Fruit fly (Drosophila melanogaster) whole organism, pupa: ENCODE data around the gene tll.

Source experiments
- CG10348 ChIP-seq: fragments of 200-800 bp; sonication (Bioruptor generic); IDR thresholded peaks from 2 replicates; pipeline ENCODE4 v1.3.6; 2022; ENCODE audit warnings: missing biosample characterization, missing genetic modification characterization
- CG12605 ChIP-seq: fragments of 200-800 bp; sonication (Bioruptor generic); IDR thresholded peaks from 2 replicates; pipeline ENCODE4 v1.3.6; 2022; ENCODE audit warnings: missing biosample characterization, missing genetic modification characterization
- CG13204 ChIP-seq: fragments of 200-800 bp; sonication (Bioruptor generic); optimal IDR thresholded peaks from 2 replicates; lab custom pipeline; 2018; ENCODE audit warnings: missing biosample characterization, mild to moderate bottlenecking, missing genetic modification characterization, moderate library complexity
- CG14655 ChIP-seq: fragments of 200-800 bp; sonication (Bioruptor generic); optimal IDR thresholded peaks from 3 replicates; lab custom pipeline; 2017; ENCODE audit warnings: mild to moderate bottlenecking, missing biosample characterization, missing genetic modification reagents, missing genetic modification characterization
- CG15710 ChIP-seq: fragments of 200-800 bp; sonication (Bioruptor generic); optimal IDR thresholded peaks from 2 replicates; lab custom pipeline; 2018; ENCODE audit warnings: missing biosample characterization, mild to moderate bottlenecking, missing genetic modification characterization, moderate library complexity
- CG17806 ChIP-seq: fragments of 200-800 bp; sonication (Bioruptor generic); optimal IDR thresholded peaks from 2 replicates; lab custom pipeline; 2018; ENCODE audit warnings: missing biosample characterization, mild to moderate bottlenecking, missing genetic modification characterization, moderate library complexity
- CG32121 ChIP-seq: fragments of 200-800 bp; sonication (Bioruptor generic); IDR thresholded peaks from 2 replicates; pipeline ENCODE4 v1.3.6; 2022; ENCODE audit warnings: missing biosample characterization, missing genetic modification characterization
- CG34367 ChIP-seq: fragments of 200-800 bp; sonication (Bioruptor generic); optimal IDR thresholded peaks from 2 replicates; lab custom pipeline; 2018; ENCODE audit warnings: missing biosample characterization, mild to moderate bottlenecking, missing genetic modification characterization
- CG4496 ChIP-seq: fragments of 200-800 bp; sonication (Bioruptor generic); IDR thresholded peaks from 3 replicates; pipeline ENCODE4 v1.3.6; 2022; ENCODE audit warnings: missing biosample characterization, missing genetic modification characterization
- CG8159 ChIP-seq: fragments of 200-800 bp; sonication (Bioruptor generic); optimal IDR thresholded peaks from 3 replicates; lab custom pipeline; 2018; ENCODE audit warnings: missing biosample characterization, mild to moderate bottlenecking, missing genetic modification characterization, moderate library complexity
- CG8301 ChIP-seq: fragments of 200-800 bp; sonication (Bioruptor generic); optimal IDR thresholded peaks from 2 replicates; lab custom pipeline; 2018; ENCODE audit warnings: missing biosample characterization, mild to moderate bottlenecking, missing genetic modification characterization
- CG9948 ChIP-seq: fragments of 200-800 bp; sonication (Bioruptor generic); optimal IDR thresholded peaks from 2 replicates; lab custom pipeline; 2018; ENCODE audit warnings: missing biosample characterization, mild to moderate bottlenecking, missing genetic modification characterization, moderate library complexity
- D1 ChIP-seq: fragments of 200-800 bp; sonication (Bioruptor generic); optimal IDR thresholded peaks from 2 replicates; lab custom pipeline; 2018; ENCODE audit warnings: missing biosample characterization, mild to moderate bottlenecking, missing genetic modification characterization, moderate library complexity
- EcR ChIP-seq: fragments of 200-800 bp; sonication (Bioruptor generic); optimal IDR thresholded peaks from 3 replicates; lab custom pipeline; 2019; ENCODE audit warnings: missing biosample characterization, missing genetic modification characterization, mild to moderate bottlenecking, moderate library complexity, missing genetic modification reagents
- Ets98B ChIP-seq: fragments of 200-800 bp; sonication (Bioruptor generic); IDR thresholded peaks from 2 replicates; pipeline ENCODE4 v1.3.6; 2022; ENCODE audit warnings: missing biosample characterization, missing genetic modification characterization
- Pif1A ChIP-seq: fragments of 200-800 bp; sonication (Bioruptor generic); optimal IDR thresholded peaks from 3 replicates; lab custom pipeline; 2016; ENCODE audit warnings: missing biosample characterization, missing genetic modification characterization
- Pif1B ChIP-seq: fragments of 200-800 bp; sonication (Bioruptor generic); optimal IDR thresholded peaks from 3 replicates; lab custom pipeline; 2016; ENCODE audit warnings: missing biosample characterization, missing genetic modification characterization
- Snoo ChIP-seq: fragments of 200-800 bp; sonication (Bioruptor generic); optimal IDR thresholded peaks from 3 replicates; lab custom pipeline; 2017; ENCODE audit warnings: missing biosample characterization, mild to moderate bottlenecking, missing genetic modification characterization, inconsistent platforms
- fd96Ca ChIP-seq: fragments of 200-800 bp; sonication (Bioruptor generic); IDR thresholded peaks from 3 replicates; pipeline ENCODE4 v1.3.6; 2022; ENCODE audit warnings: missing biosample characterization, missing genetic modification characterization
- gl ChIP-seq: fragments of 200-800 bp; sonication (Bioruptor generic); optimal IDR thresholded peaks from 2 replicates; lab custom pipeline; 2018; ENCODE audit warnings: missing biosample characterization, mild to moderate bottlenecking, missing genetic modification characterization
- rn ChIP-seq: fragments of 200-800 bp; sonication (Bioruptor generic); IDR thresholded peaks from 2 replicates; pipeline ENCODE4 v1.3.6; 2022; ENCODE audit warnings: missing biosample characterization, missing genetic modification characterization

The tll gene

dm6 chr3R:30890045-30890444 is 37.9 kb downstream of the tll start:
- TF ChIP-seq Pif1A (peak; percentile 36), Pif1B (GFP tag; lab: Kevin White, UChicago) (no peak), CG32121 (peak; percentile 49; the same call in 1 of the 2 replicates), CG17806 (tag; lab: Kevin White, UChicago) (peak; percentile 21), Snoo (no peak), CG9948 (tag; lab: Kevin White, UChicago) (no peak), CG8159 (tag; lab: Kevin White, UChicago) (no peak), EcR (GFP tag; lab: Kevin White, UChicago) (no peak), CG14655 (GFP tag; lab: Kevin White, UChicago) (peak; percentile 55), CG10348 (GFP tag; lab: Robert Waterston, UW) (peak; percentile 39; the same call in 1 of the 2 replicates), rn (GFP tag; lab: Robert Waterston, UW) (no peak), fd96Ca (peak; percentile 84), D1 (tag; lab: Kevin White, UChicago) (no peak), CG15710 (tag; lab: Kevin White, UChicago) (no peak), CG34367 (tag; lab: Kevin White, UChicago) (no peak), gl (tag; lab: Kevin White, UChicago) (no peak), Ets98B (GFP tag; lab: Robert Waterston, UW) (peak; percentile 65), CG8301 (tag; lab: Kevin White, UChicago) (peak; percentile 63), CG12605 (GFP tag; lab: Robert Waterston, UW) (no peak), CG13204 (GFP tag; lab: Kevin White, UChicago) (no peak), CG4496 (GFP tag; lab: Robert Waterston, UW) (peak; percentile 87)

dm6 chr3R:30893738-30894137 is 41.6 kb downstream of the tll start, which contains the start of gene Cyp4c3:
TSS of gene Cyp4c3 (plus strand) at chr3R:30894038.
- TF ChIP-seq Pif1B (GFP tag; lab: Kevin White, UChicago) (no peak), CG15710 (tag; lab: Kevin White, UChicago) (no peak), CG4496 (GFP tag; lab: Robert Waterston, UW) (no peak), CG10348 (GFP tag; lab: Robert Waterston, UW) (no peak), CG13204 (GFP tag; lab: Kevin White, UChicago) (no peak), fd96Ca (no peak), CG17806 (tag; lab: Kevin White, UChicago) (no peak), CG8301 (tag; lab: Kevin White, UChicago) (no peak)
- TF ChIP-seq, all 21 proteins: peak for 0

dm6 chr3R:30902061-30902460 is 49.9 kb downstream of the tll start, which contains the start of gene CG33483:
TSS of gene CG33483 (minus strand) at chr3R:30902161.
- TF ChIP-seq CG12605 (GFP tag; lab: Robert Waterston, UW) (no peak), rn (GFP tag; lab: Robert Waterston, UW) (no peak)

- TF ChIP-seq CG13204 (GFP tag; lab: Kevin White, UChicago) (no peak), CG12605 (GFP tag; lab: Robert Waterston, UW) (no peak), CG10348 (GFP tag; lab: Robert Waterston, UW) (no peak), D1 (tag; lab: Kevin White, UChicago) (no peak), gl (tag; lab: Kevin White, UChicago) (no peak), rn (GFP tag; lab: Robert Waterston, UW) (no peak), CG14655 (GFP tag; lab: Kevin White, UChicago) (no peak)
Measured at dm6 chr3R:30903994-30904393, 51.9 kb downstream of the tll start.
